Fruit fly (Drosophila melanogaster): ENCODE measurements around the gene CG8003.
A peak's percentile ranks its signal among the peaks of the same experiment; 100 is the strongest.

The CG8003 gene

DNA sequence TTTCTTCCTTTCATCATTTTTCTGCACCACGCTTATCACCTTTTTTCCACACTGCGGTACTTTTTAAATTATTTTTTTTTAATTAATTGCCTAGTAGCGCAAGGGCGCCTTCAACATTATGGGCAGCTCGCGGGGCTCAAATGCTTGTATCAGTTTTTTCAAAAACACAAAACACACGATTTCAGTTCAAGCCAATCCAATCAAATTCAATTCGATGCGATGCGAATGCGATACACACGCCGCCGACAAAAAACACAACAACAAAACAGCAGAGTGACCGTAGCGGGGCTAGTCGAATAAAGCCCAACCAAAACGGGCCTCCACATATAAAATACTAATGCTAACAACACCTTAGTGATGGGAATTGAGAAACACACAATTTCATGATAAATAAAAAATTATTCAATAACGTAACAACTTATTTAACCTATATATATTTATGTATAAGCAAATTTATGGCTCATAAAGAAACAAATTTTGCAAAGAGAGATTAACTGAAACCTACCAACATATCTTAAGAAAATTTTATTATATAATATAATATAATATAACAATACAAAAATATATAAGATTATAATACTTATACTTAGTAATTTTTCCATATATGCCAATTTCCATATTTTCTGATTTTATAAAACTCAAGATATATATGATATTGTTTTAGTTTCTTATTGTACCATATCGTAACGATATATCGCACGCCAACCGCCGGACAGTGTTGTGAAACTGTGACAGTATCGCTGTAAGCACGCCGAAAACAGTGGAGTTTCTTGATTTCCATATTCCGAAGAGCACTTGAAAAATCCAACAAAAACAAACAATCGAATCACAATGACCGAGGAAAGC lies at the start of gene CG8003, which contains the start of gene CG32066 (continued):
- no peak for TF ChIP-seq D19A (tag; optimal IDR thresholded peaks at IDR 0.05)
- no peak for TF ChIP-seq hkb (optimal IDR thresholded peaks at IDR 0.05)
- 0 out of 2 replicates have a peak, but pooled peaks have one; percentile 35 for TF ChIP-seq hkb (GFP tag; IDR thresholded peaks at IDR 0.05)
- peak; percentile 10 for TF ChIP-seq kni (GFP tag; optimal IDR thresholded peaks at IDR 0.05)
- peak; percentile 52 for TF ChIP-seq CG14710 (tag; optimal IDR thresholded peaks at IDR 0.05)
- no peak for TF ChIP-seq chif (GFP tag; optimal IDR thresholded peaks at IDR 0.05)
- TF ChIP-seq dm (GFP tag; optimal IDR thresholded peaks at IDR 0.05) = peak; percentile 3
- TF ChIP-seq bsh (GFP tag; optimal IDR thresholded peaks at IDR 0.05) = peak; percentile 31 to 41
- no peak for TF ChIP-seq fd64A (GFP tag; optimal IDR thresholded peaks at IDR 0.05)
- peak; percentile 22 for TF ChIP-seq Nf-YB (GFP tag; optimal IDR thresholded peaks at IDR 0.05)
- peak; percentile 8 for TF ChIP-seq cwo (GFP tag; optimal IDR thresholded peaks at IDR 0.05)
- peak; percentile 14 for TF ChIP-seq stwl (tag; optimal IDR thresholded peaks at IDR 0.05)
- no peak for TF ChIP-seq gt (GFP tag; IDR thresholded peaks at IDR 0.05)
- no peak for TF ChIP-seq CG11398 (GFP tag; optimal IDR thresholded peaks at IDR 0.05)
- TF ChIP-seq gsb-n (tag; optimal IDR thresholded peaks at IDR 0.05) = peak; percentile 35
- peak; percentile 6 for TF ChIP-seq Dp (GFP tag; optimal IDR thresholded peaks at IDR 0.05)
- no peak for TF ChIP-seq CG6683 (GFP tag; optimal IDR thresholded peaks at IDR 0.05)
- TF ChIP-seq Abd-B (GFP tag; optimal IDR thresholded peaks at IDR 0.05) = peak; percentile 6
- TF ChIP-seq CG11504 (tag; optimal IDR thresholded peaks at IDR 0.05) = peak; percentile 50
- TF ChIP-seq abd-A (tag; optimal IDR thresholded peaks at IDR 0.05) = peak; percentile 24
- no peak for TF ChIP-seq CG8944 (GFP tag; optimal IDR thresholded peaks at IDR 0.05)
- no peak for TF ChIP-seq Sin3A (optimal IDR thresholded peaks at IDR 0.05)
- peak; percentile 96 for TF ChIP-seq Jarid2 (GFP tag; optimal IDR thresholded peaks at IDR 0.05)
- peak; percentile 20 for TF ChIP-seq slp2 (GFP tag; optimal IDR thresholded peaks at IDR 0.05)
- peak; percentile 38 for TF ChIP-seq CG8290 (GFP tag; optimal IDR thresholded peaks at IDR 0.05)
- peak in 1 of 2 experiments; percentile 78 for TF ChIP-seq CG8290 (tag; optimal IDR thresholded peaks at IDR 0.05)
- no peak for TF ChIP-seq Oli (tag; optimal IDR thresholded peaks at IDR 0.05)
- peak; percentile 64 for TF ChIP-seq CG17829 (tag; optimal IDR thresholded peaks at IDR 0.05)
- peak; percentile 25 for TF ChIP-seq phol (tag; optimal IDR thresholded peaks at IDR 0.05)
- peak; percentile 82 for TF ChIP-seq row (GFP tag; IDR thresholded peaks at IDR 0.05)
- TF ChIP-seq Sry-β (GFP tag; optimal IDR thresholded peaks at IDR 0.05) = no peak
- no peak; the same call in 2 of the 3 replicates for TF ChIP-seq zen2 (GFP tag; IDR thresholded peaks at IDR 0.05; ENCODE audit: partially characterized antibody)
- TF ChIP-seq H15 (GFP tag; IDR thresholded peaks at IDR 0.05) = no peak
- peak; percentile 83 for TF ChIP-seq unc-4 (GFP tag; IDR thresholded peaks at IDR 0.05; ENCODE audit: partially characterized antibody)
- TF ChIP-seq sd (tag; optimal IDR thresholded peaks at IDR 0.05) = peak; percentile 76
- peak; percentile 0 for TF ChIP-seq fd102C (GFP tag; optimal IDR thresholded peaks at IDR 0.05)
- TF ChIP-seq CG8765 (GFP tag; IDR thresholded peaks at IDR 0.05) = no peak

DNA sequence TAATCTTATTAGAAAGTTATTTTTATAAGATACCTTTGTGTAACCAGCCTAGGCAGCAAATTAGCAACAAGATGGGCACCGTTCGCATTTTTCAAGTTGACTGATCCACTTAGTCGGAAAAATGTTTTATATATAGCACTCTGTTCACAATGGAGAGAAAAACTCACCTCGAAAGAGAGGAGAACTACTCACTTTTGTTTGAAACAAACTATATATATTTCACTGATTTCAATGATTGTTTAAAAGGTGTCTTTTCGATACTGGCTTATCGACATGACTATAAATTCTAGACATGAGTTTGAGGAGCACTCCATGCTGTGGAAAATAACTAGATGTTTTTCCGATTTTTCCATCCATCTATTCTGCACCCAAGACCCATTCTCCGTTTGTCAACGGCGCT lies 37.8 kb upstream of the CG8003 start, which contains the start of gene CG42521:
Gene CG42521, minus strand, starts transcription at position 101 of the 400 bp plus-strand sequence.
- TF ChIP-seq CG3407 (GFP tag; optimal IDR thresholded peaks at IDR 0.05) (no peak), ac (GFP tag; optimal IDR thresholded peaks at IDR 0.05) (no peak), CG8089 (GFP tag; optimal IDR thresholded peaks at IDR 0.05) (no peak), CoRest (tag; optimal IDR thresholded peaks at IDR 0.05) (no peak), sisA (GFP tag; IDR thresholded peaks at IDR 0.05) (no peak), CG33557 (GFP tag; optimal IDR thresholded peaks at IDR 0.05) (no peak), CG6175 (GFP tag; IDR thresholded peaks at IDR 0.05) (no peak), Asciz (GFP tag; optimal IDR thresholded peaks at IDR 0.05) (no peak), CG32532 (GFP tag; IDR thresholded peaks at IDR 0.05) (no peak), sr (GFP tag; IDR thresholded peaks at IDR 0.05) (no peak), TFAM (GFP tag; optimal IDR thresholded peaks at IDR 0.05) (no peak), zfh2 (GFP tag; optimal IDR thresholded peaks at IDR 0.05) (no peak), dan (GFP tag; IDR thresholded peaks at IDR 0.05) (no peak), scrt (GFP tag; optimal IDR thresholded peaks at IDR 0.05) (no peak), ci (GFP tag; IDR thresholded peaks at IDR 0.05) (no peak)

All from whole organism, embryonic.